Fruit fly (Drosophila melanogaster): ENCODE data around the gene CG3402.

The CG3402 gene

dm6 chr3L:697724-698123 is 45.0 kb upstream of the CG3402 start:
- TF ChIP-seq CG15710 (tag; optimal IDR thresholded peaks at IDR 0.05) (no peak), CG13204 (GFP tag; optimal IDR thresholded peaks at IDR 0.05) (no peak), CG10348 (GFP tag; IDR thresholded peaks at IDR 0.05) (no peak), gl (tag; optimal IDR thresholded peaks at IDR 0.05) (no peak)

dm6 chr3L:697055-697427 is 44.4 kb upstream of the CG3402 start:
- TF ChIP-seq CG8301 (tag; optimal IDR thresholded peaks at IDR 0.05): no peak
- TF ChIP-seq EcR (GFP tag; optimal IDR thresholded peaks at IDR 0.05): no peak
- no peak for TF ChIP-seq CG17806 (tag; optimal IDR thresholded peaks at IDR 0.05)
- no peak for TF ChIP-seq CG4496 (GFP tag; IDR thresholded peaks at IDR 0.05)

- TF ChIP-seq CG13204 (GFP tag; optimal IDR thresholded peaks at IDR 0.05): peak; percentile 94
- peak; percentile 91 for TF ChIP-seq Pif1A (GFP tag; optimal IDR thresholded peaks at IDR 0.05)
- peak; percentile 95 for TF ChIP-seq CG12605 (GFP tag; IDR thresholded peaks at IDR 0.05)
- peak; percentile 95 for TF ChIP-seq CG32121 (GFP tag; IDR thresholded peaks at IDR 0.05)
- peak; percentile 99 for TF ChIP-seq CG9948 (tag; optimal IDR thresholded peaks at IDR 0.05)
- peak; percentile 97 for TF ChIP-seq CG14655 (GFP tag; optimal IDR thresholded peaks at IDR 0.05)
- TF ChIP-seq EcR (GFP tag; optimal IDR thresholded peaks at IDR 0.05): peak; percentile 45
- peak; percentile 97 for TF ChIP-seq fd96Ca (GFP tag; IDR thresholded peaks at IDR 0.05)
- TF ChIP-seq CG4496 (GFP tag; IDR thresholded peaks at IDR 0.05): peak; percentile 96
- peak; percentile 96 for TF ChIP-seq Ets98B (GFP tag; IDR thresholded peaks at IDR 0.05)
- TF ChIP-seq D1 (tag; optimal IDR thresholded peaks at IDR 0.05): no peak
- peak; percentile 95 for TF ChIP-seq Pif1B (GFP tag; optimal IDR thresholded peaks at IDR 0.05)
- TF ChIP-seq CG17806 (tag; optimal IDR thresholded peaks at IDR 0.05): peak; percentile 99
- TF ChIP-seq Snoo (tag; optimal IDR thresholded peaks at IDR 0.05): peak; percentile 90
- TF ChIP-seq CG8159 (tag; optimal IDR thresholded peaks at IDR 0.05): peak; percentile 98
- peak; percentile 95 for TF ChIP-seq CG34367 (tag; optimal IDR thresholded peaks at IDR 0.05)
- TF ChIP-seq CG8301 (tag; optimal IDR thresholded peaks at IDR 0.05): peak; percentile 94
- TF ChIP-seq CG15710 (tag; optimal IDR thresholded peaks at IDR 0.05): peak; percentile 98
- peak; percentile 95 for TF ChIP-seq gl (tag; optimal IDR thresholded peaks at IDR 0.05)
- TF ChIP-seq CG10348 (GFP tag; IDR thresholded peaks at IDR 0.05): peak; percentile 78
- peak; percentile 92 for TF ChIP-seq rn (GFP tag; IDR thresholded peaks at IDR 0.05)
These were observed 43.8 kb upstream of the CG3402 start for dm6 chr3L:696404-697054.

- TF ChIP-seq CG13204 (GFP tag; optimal IDR thresholded peaks at IDR 0.05) (no peak), CG4496 (GFP tag; IDR thresholded peaks at IDR 0.05) (no peak), CG10348 (GFP tag; IDR thresholded peaks at IDR 0.05) (no peak), Snoo (tag; optimal IDR thresholded peaks at IDR 0.05) (no peak), CG17806 (tag; optimal IDR thresholded peaks at IDR 0.05) (no peak), CG8301 (tag; optimal IDR thresholded peaks at IDR 0.05) (no peak)
These were observed 42.8 kb upstream of the CG3402 start for dm6 chr3L:695510-695909.

DNA sequence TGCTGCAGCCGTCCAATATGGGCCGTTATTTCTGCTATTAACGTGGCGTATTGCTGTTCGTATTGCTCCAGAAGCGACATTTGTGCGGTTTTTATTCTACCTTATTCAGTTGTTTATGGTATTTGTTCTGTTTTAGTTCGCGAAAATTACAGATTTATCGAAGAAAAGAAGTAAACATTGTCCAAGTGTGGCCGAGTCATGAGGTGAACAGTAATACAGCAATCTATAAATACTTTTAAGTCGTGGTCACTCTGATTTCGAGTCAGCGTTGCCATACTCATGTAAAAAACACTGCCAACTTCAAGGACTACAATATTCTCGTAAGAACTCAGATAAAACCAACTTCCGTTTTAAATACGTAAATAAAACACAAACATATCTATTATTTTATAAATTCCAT is 40.0 kb upstream of the CG3402 start, which contains the start of gene Vti1a:
Gene Vti1a (minus strand): TSS at position 221 of the 400 bp plus-strand sequence.
- TF ChIP-seq gl (tag; optimal IDR thresholded peaks at IDR 0.05) (no peak), EcR (GFP tag; optimal IDR thresholded peaks at IDR 0.05) (no peak), CG10348 (GFP tag; IDR thresholded peaks at IDR 0.05) (no peak), Snoo (tag; optimal IDR thresholded peaks at IDR 0.05) (peak; percentile 12)

DNA sequence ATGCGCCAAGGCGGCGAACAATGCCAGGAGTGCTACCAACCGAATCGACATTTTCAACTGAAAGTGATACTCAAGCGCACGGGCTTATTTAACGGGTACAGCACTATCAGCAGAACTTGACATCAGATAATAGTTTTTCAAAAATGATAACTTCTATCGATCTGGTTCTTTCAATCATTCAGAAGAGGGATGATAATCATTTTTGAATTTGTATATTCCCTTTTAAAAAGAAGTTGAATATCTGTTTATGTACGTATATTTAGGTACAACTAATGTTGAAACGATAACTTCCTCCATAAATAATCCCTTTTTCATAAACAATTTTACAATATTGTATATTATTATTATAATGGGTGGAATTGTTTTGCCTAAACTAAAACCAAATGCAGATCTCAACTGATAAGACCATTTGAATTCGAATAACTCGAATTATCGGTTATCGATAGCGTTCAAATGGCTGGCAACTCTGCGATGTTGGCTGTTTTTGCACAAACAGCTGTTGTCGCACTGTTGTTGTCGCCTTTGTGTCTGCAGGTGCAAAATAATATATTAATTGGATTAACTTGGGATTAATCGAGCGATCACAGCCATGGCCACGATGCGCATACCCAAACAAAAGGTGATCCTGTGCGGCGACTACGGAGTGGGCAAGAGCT is 37.5 kb upstream of the CG3402 start, which contains the start of the genes CG32483 and RabX6:
Gene CG32483 (minus strand): TSS at position 51 of the 656 bp plus-strand sequence.
Gene RabX6 (plus strand): TSS at position 487 of the 656 bp plus-strand sequence.
- TF ChIP-seq CG10348 (GFP tag; IDR thresholded peaks at IDR 0.05): no peak
- TF ChIP-seq CG12605 (GFP tag; IDR thresholded peaks at IDR 0.05): no peak
- TF ChIP-seq Pif1B (GFP tag; optimal IDR thresholded peaks at IDR 0.05): no peak
- TF ChIP-seq CG32121 (GFP tag; IDR thresholded peaks at IDR 0.05): no peak
- TF ChIP-seq CG15710 (tag; optimal IDR thresholded peaks at IDR 0.05): no peak
- TF ChIP-seq Snoo (tag; optimal IDR thresholded peaks at IDR 0.05): no peak
- TF ChIP-seq CG8301 (tag; optimal IDR thresholded peaks at IDR 0.05): no peak
- no peak for TF ChIP-seq fd96Ca (GFP tag; IDR thresholded peaks at IDR 0.05)
- TF ChIP-seq D1 (tag; optimal IDR thresholded peaks at IDR 0.05): no peak
- TF ChIP-seq gl (tag; optimal IDR thresholded peaks at IDR 0.05): no peak
- TF ChIP-seq Ets98B (GFP tag; IDR thresholded peaks at IDR 0.05): no peak
- TF ChIP-seq CG14655 (GFP tag; optimal IDR thresholded peaks at IDR 0.05): no peak

DNA sequence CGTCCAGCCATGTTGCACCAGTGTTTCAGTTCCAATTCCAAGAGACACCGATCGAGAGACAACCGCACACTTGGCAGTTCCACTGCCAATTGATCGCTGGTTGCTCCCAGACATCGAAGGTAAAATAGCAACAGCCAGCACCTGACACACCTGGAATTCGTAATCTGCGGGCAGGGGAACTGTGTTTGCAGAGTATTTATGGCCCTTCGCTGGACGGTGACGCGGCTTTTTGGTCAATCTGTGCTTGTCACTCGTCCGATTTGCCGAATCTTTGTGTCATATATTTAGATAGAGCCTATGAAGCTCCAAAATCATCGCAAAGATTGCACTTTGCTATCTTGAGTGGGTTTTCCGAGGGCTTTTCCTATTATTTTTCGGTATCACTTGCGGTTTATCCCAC is 35.2 kb upstream of the CG3402 start, which contains the start of gene hiro:
Gene hiro (minus strand): TSS at position 101 of the 400 bp plus-strand sequence.
- TF ChIP-seq EcR (GFP tag; optimal IDR thresholded peaks at IDR 0.05) (no peak), CG34367 (tag; optimal IDR thresholded peaks at IDR 0.05) (no peak)
